Fruit fly (Drosophila melanogaster): Measurements from ENCODE around the gene hb.
A peak's percentile ranks its signal among the peaks of the same experiment; 100 is the strongest.

hb gene

dm6 chr3R:8715851-8716550 is 18.4 kb upstream of the hb start, which contains the start of gene TMEM216 (continued):
- TF ChIP-seq Rfx (GFP tag; IDR thresholded peaks at IDR 0.05): no peak
- peak; percentile 76 for TF ChIP-seq dm (GFP tag; optimal IDR thresholded peaks at IDR 0.05)
- TF ChIP-seq CG1602 (GFP tag; optimal IDR thresholded peaks at IDR 0.05): no peak
- TF ChIP-seq dpn (GFP tag; optimal IDR thresholded peaks at IDR 0.05): peak in 1 of 2 experiments; percentile 6
- TF ChIP-seq CG12942 (GFP tag; optimal IDR thresholded peaks at IDR 0.05): no peak
- no peak for TF ChIP-seq Atf3 (GFP tag; optimal IDR thresholded peaks at IDR 0.05)
- no peak for TF ChIP-seq CG4854 (GFP tag; optimal IDR thresholded peaks at IDR 0.05)
- no peak for TF ChIP-seq CG13123 (GFP tag; optimal IDR thresholded peaks at IDR 0.05)
- TF ChIP-seq Nf-YB (GFP tag; optimal IDR thresholded peaks at IDR 0.05): no peak
- TF ChIP-seq caup (GFP tag; optimal IDR thresholded peaks at IDR 0.05; ENCODE audit: severe bottlenecking): no peak
- no peak for TF ChIP-seq disco-r (GFP tag; optimal IDR thresholded peaks at IDR 0.05)
- no peak for TF ChIP-seq Awh (GFP tag; IDR thresholded peaks at IDR 0.05)
- TF ChIP-seq dysf (GFP tag; IDR thresholded peaks at IDR 0.05): no peak
- no peak for TF ChIP-seq tll (GFP tag; optimal IDR thresholded peaks at IDR 0.05)
- TF ChIP-seq mam (GFP tag; optimal IDR thresholded peaks at IDR 0.05): no peak
- no peak for TF ChIP-seq CG10147 (GFP tag; optimal IDR thresholded peaks at IDR 0.05)
- TF ChIP-seq seq (GFP tag; IDR thresholded peaks at IDR 0.05): no peak
- no peak for TF ChIP-seq corto (GFP tag; optimal IDR thresholded peaks at IDR 0.05)
- no peak for TF ChIP-seq danr (GFP tag; IDR thresholded peaks at IDR 0.05)
- no peak for TF ChIP-seq jumu (GFP tag; optimal IDR thresholded peaks at IDR 0.05)
- no peak for TF ChIP-seq CG6689 (GFP tag; IDR thresholded peaks at IDR 0.05)
- TF ChIP-seq Dip3 (GFP tag; optimal IDR thresholded peaks at IDR 0.05): no peak
- no peak for TF ChIP-seq CG32532 (GFP tag; IDR thresholded peaks at IDR 0.05)
- no peak for TF ChIP-seq CG8765 (GFP tag; IDR thresholded peaks at IDR 0.05)
- no peak for TF ChIP-seq Jarid2 (GFP tag; optimal IDR thresholded peaks at IDR 0.05)
- TF ChIP-seq aop (GFP tag; IDR thresholded peaks at IDR 0.05): no peak
- no peak for TF ChIP-seq al (GFP tag; IDR thresholded peaks at IDR 0.05)
- no peak for TF ChIP-seq CG9876 (GFP tag; optimal IDR thresholded peaks at IDR 0.05)
- TF ChIP-seq CG4282 (GFP tag; optimal IDR thresholded peaks at IDR 0.05): no peak
- TF ChIP-seq amos (GFP tag; IDR thresholded peaks at IDR 0.05; ENCODE audit: partially characterized antibody): peak; percentile 41; the same call in 1 of the 2 replicates
- TF ChIP-seq CG8388 (GFP tag; optimal IDR thresholded peaks at IDR 0.05): no peak
- no peak for TF ChIP-seq NFAT (GFP tag; IDR thresholded peaks at IDR 0.05)
- no peak for TF ChIP-seq CG2129 (GFP tag; IDR thresholded peaks at IDR 0.05; ENCODE audit: partially characterized antibody)
- TF ChIP-seq NC2α (GFP tag; optimal IDR thresholded peaks at IDR 0.05): no peak
- TF ChIP-seq twi (tag; optimal IDR thresholded peaks at IDR 0.05): no peak
- no peak for TF ChIP-seq ash1 (GFP tag; optimal IDR thresholded peaks at IDR 0.05)
- no peak for TF ChIP-seq tx (GFP tag; optimal IDR thresholded peaks at IDR 0.05)
- no peak for TF ChIP-seq CG31224 (GFP tag; IDR thresholded peaks at IDR 0.05)
- no peak for TF ChIP-seq CG10462 (GFP tag; optimal IDR thresholded peaks at IDR 0.05)
- no peak for TF ChIP-seq mirr (GFP tag; optimal IDR thresholded peaks at IDR 0.05)
- TF ChIP-seq dimm (GFP tag; IDR thresholded peaks at IDR 0.05): no peak
- TF ChIP-seq cg (GFP tag; optimal IDR thresholded peaks at IDR 0.05): no peak
- TF ChIP-seq E2f1 (GFP tag; IDR thresholded peaks at IDR 0.05): no peak
- TF ChIP-seq onecut (GFP tag; IDR thresholded peaks at IDR 0.05): no peak
- TF ChIP-seq ap (GFP tag; IDR thresholded peaks at IDR 0.05): no peak
- TF ChIP-seq Mes4 (GFP tag; optimal IDR thresholded peaks at IDR 0.05): peak; percentile 2
- TF ChIP-seq tna (GFP tag; IDR thresholded peaks at IDR 0.05; ENCODE audit: partially characterized antibody): no peak; the same call in 1 of the 2 replicates
- no peak for TF ChIP-seq btn (GFP tag; optimal IDR thresholded peaks at IDR 0.05)
- TF ChIP-seq unpg (GFP tag; optimal IDR thresholded peaks at IDR 0.05): no peak
- TF ChIP-seq CG12071 (GFP tag; optimal IDR thresholded peaks at IDR 0.05): no peak
- no peak for TF ChIP-seq CG15073 (GFP tag; optimal IDR thresholded peaks at IDR 0.05)

All from whole organism, embryonic.